Worm (Caenorhabditis elegans) whole organism, L2 larva: Measurements from ENCODE around the gene polg-1.

Experiments used
- F13H6.1 ChIP-seq: sonication (generic microtip); optimal IDR thresholded peaks from 2 replicates; lab custom pipeline; 2016; ENCODE audit warnings: missing genetic modification characterization, missing compliant biosample characterization
- R02D3.7 ChIP-seq: fragments of 150-350 bp; optimal IDR thresholded peaks from 2 replicates; lab custom pipeline; 2014; ENCODE audit warnings: missing biosample characterization, missing genetic modification characterization
- aly-2 ChIP-seq: fragments of 150-350 bp; optimal IDR thresholded peaks from 2 replicates; lab custom pipeline; 2014; ENCODE audit warnings: missing biosample characterization, missing genetic modification characterization
- zag-1 ChIP-seq: fragments of 150-350 bp; optimal IDR thresholded peaks from 2 replicates; lab custom pipeline; 2014; ENCODE audit warnings: missing biosample characterization, missing genetic modification characterization

DNA sequence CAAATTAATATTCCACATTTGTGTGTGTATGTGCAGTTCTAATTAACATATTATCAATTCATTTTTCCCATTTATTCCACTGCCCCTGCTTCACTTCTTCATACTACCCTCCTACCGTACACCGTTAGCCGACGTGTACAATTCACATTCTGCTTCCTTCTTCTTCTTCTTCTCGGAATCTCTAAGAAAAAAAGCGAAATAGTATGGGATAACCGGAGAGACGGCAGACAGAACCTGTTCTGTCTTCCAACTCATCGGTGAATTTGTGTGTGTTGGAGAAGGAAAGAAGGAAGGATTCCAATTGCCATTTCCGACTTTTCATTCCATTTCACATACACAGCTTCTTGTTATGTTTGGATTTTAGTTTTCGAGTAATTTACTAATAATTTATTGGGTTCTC, 37.8 kb upstream of the polg-1 start:
- TF ChIP-seq aly-2 (tag; lab: Kevin White, UChicago) (no peak), F13H6.1 (tag; lab: Kevin White, UChicago) (no peak), R02D3.7 (tag; lab: Kevin White, UChicago) (no peak), zag-1 (tag; lab: Kevin White, UChicago) (no peak)
